Fruit fly (Drosophila melanogaster): ENCODE results near the gene Scp2.

Scp2 gene

DNA sequence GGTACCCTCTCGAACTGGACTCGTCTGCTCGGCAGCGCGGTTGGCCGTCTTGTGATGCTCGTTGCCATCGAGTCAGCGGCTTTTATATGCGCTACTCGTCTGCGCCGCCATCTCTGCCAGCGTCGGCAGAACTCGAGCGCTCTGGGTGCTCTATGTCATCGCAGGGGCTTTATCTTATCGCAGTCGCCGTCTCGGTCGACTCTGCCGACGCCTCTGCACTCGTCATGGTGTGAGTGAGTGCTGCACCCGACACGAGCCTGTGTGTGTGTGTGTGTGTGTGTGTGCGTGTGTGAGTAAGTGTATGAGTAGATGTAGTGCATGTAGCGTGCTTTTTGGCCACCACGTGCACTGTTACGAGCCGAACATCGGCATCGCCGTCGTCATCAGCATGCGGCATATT is at the start of gene Scp2:
TSS of gene Scp2 (minus strand) at position 59 of the 400 bp plus-strand sequence.
- no peak for TF ChIP-seq gfzf (GFP tag; optimal IDR thresholded peaks at IDR 0.05)
- TF ChIP-seq NC2β (GFP tag; optimal IDR thresholded peaks at IDR 0.05), result no peak
- no peak for TF ChIP-seq pb (GFP tag; optimal IDR thresholded peaks at IDR 0.05)
- peak; percentile 57; the same call in 1 of the 2 replicates for TF ChIP-seq Adf1 (GFP tag; IDR thresholded peaks at IDR 0.05)
- TF ChIP-seq CG12299 (tag; optimal IDR thresholded peaks at IDR 0.05), result no peak
- no peak for TF ChIP-seq ems (GFP tag; optimal IDR thresholded peaks at IDR 0.05)
- TF ChIP-seq cg (GFP tag; optimal IDR thresholded peaks at IDR 0.05), result peak; percentile 62
- TF ChIP-seq HmgD (GFP tag; optimal IDR thresholded peaks at IDR 0.05), result no peak
- no peak for TF ChIP-seq CG3065 (GFP tag; optimal IDR thresholded peaks at IDR 0.05)
- TF ChIP-seq CG8478 (optimal IDR thresholded peaks at IDR 0.05), result peak; percentile 62
- no peak for TF ChIP-seq fd64A (GFP tag; optimal IDR thresholded peaks at IDR 0.05)
- no peak for TF ChIP-seq CG15696 (tag; optimal IDR thresholded peaks at IDR 0.05)
- no peak for TF ChIP-seq CG31365 (tag; optimal IDR thresholded peaks at IDR 0.05)
- peak; percentile 56 for TF ChIP-seq Ets65A (GFP tag)
- peak; percentile 64 for TF ChIP-seq Deaf1 (tag; optimal IDR thresholded peaks at IDR 0.05)

DNA sequence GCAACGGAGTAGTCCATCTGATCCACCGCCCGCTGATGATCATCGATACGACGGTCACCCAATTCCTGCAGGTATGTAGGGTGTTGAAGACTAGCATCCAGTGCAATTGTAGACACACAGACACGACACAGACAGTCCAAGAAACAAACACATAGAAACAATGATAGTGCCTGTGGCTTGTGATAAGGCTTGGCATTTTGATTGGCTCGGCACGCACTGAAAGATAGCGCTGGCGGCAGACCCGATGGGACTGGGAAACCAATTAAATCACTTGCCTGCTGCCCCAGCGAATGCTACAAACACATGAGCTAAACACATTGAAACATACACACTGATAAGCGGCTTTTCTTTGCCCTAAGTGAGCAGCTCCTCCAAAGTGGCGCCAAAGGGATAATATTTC is 49.2 kb upstream of the Scp2 start:
- TF ChIP-seq cg (GFP tag; optimal IDR thresholded peaks at IDR 0.05) (peak; percentile 49), Jarid2 (GFP tag; optimal IDR thresholded peaks at IDR 0.05) (no peak), CG6854 (GFP tag; optimal IDR thresholded peaks at IDR 0.05) (no peak), CG3281 (GFP tag; optimal IDR thresholded peaks at IDR 0.05) (no peak), Nf-YB (GFP tag; optimal IDR thresholded peaks at IDR 0.05) (peak; percentile 95), Nf-YA (GFP tag; IDR thresholded peaks at IDR 0.05) (peak; percentile 25; the same call in 1 of the 2 replicates), Nf-YC (tag; optimal IDR thresholded peaks at IDR 0.05) (peak; percentile 95), NFAT (GFP tag; IDR thresholded peaks at IDR 0.05) (0 out of 2 replicates have a peak, but pooled peaks have one; percentile 5), fru (optimal IDR thresholded peaks at IDR 0.05) (no peak)

DNA sequence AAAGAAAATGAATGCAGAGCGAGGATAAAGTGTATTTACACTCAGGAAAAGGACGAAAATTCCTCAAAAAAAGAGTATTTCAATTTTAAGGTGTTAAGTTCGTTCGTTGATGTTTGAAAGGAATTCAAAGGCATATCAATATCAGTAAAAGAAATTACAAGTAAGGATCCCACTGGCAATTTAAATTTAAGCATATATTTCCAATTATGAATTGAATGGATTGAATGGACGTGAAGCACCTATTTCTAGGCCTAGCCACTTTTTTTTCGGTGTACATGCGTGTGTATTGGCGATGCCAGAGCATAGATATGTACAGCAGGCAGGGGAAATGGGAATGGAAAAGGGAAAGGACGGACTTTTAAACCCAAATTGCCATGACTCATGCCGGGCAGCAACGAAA is 47.1 kb upstream of the Scp2 start:
- TF ChIP-seq CG15696 (tag; optimal IDR thresholded peaks at IDR 0.05) (peak; percentile 82), aop (GFP tag; IDR thresholded peaks at IDR 0.05) (no peak), CG12155 (GFP tag; optimal IDR thresholded peaks at IDR 0.05) (no peak), odd (GFP tag; optimal IDR thresholded peaks at IDR 0.05) (no peak), CG11085 (GFP tag; IDR thresholded peaks at IDR 0.05) (no peak), lmd (GFP tag; IDR thresholded peaks at IDR 0.05) (peak; percentile 24), ac (GFP tag; optimal IDR thresholded peaks at IDR 0.05) (peak; percentile 27), gem (tag; optimal IDR thresholded peaks at IDR 0.05) (peak; percentile 63), CG4404 (GFP tag; IDR thresholded peaks at IDR 0.05) (peak; percentile 61), tll (GFP tag; optimal IDR thresholded peaks at IDR 0.05) (peak; percentile 38 to 79), phol (tag; optimal IDR thresholded peaks at IDR 0.05) (peak; percentile 28), CG4360 (GFP tag; IDR thresholded peaks at IDR 0.05) (no peak), Ets65A (GFP tag) (peak; percentile 54), prd (optimal IDR thresholded peaks at IDR 0.05) (no peak), prd (GFP tag; IDR thresholded peaks at IDR 0.05) (peak; percentile 54; the same call in 2 of the 3 replicates), CG16815 (GFP tag; optimal IDR thresholded peaks at IDR 0.05) (peak; percentile 16), Dad (GFP tag; optimal IDR thresholded peaks at IDR 0.05) (no peak), nmo (GFP tag; optimal IDR thresholded peaks at IDR 0.05) (peak; percentile 25), CG1233 (GFP tag; optimal IDR thresholded peaks at IDR 0.05) (peak; percentile 23), CG16863 (GFP tag; optimal IDR thresholded peaks at IDR 0.05) (peak; percentile 5), CG7556 (GFP tag; optimal IDR thresholded peaks at IDR 0.05) (peak; percentile 47), CG33557 (GFP tag; optimal IDR thresholded peaks at IDR 0.05) (peak; percentile 54), cg (GFP tag; optimal IDR thresholded peaks at IDR 0.05) (peak; percentile 48), Xrp1 (GFP tag; IDR thresholded peaks at IDR 0.05) (peak; percentile 59; the same call in 1 of the 2 replicates), NfI (GFP tag; optimal IDR thresholded peaks at IDR 0.05) (no peak), Side (GFP tag; optimal IDR thresholded peaks at IDR 0.05) (peak; percentile 7), kay (GFP tag; optimal IDR thresholded peaks at IDR 0.05) (peak; percentile 22), grn (GFP tag; optimal IDR thresholded peaks at IDR 0.05) (peak; percentile 33), CG9727 (GFP tag; optimal IDR thresholded peaks at IDR 0.05) (peak; percentile 49), CG8765 (GFP tag; IDR thresholded peaks at IDR 0.05) (peak; percentile 20; the same call in 1 of the 2 replicates)
